Worm (Caenorhabditis elegans) whole organism, L1 larva: ENCODE results near the gene tnt-2.

Experiments
- aly-2 ChIP-seq: fragments of 150-350 bp; optimal IDR thresholded peaks from 2 replicates; lab custom pipeline; 2014; ENCODE audit warnings: missing biosample characterization, missing genetic modification characterization
- nhr-12 ChIP-seq: sonication (generic microtip); optimal IDR thresholded peaks from 2 replicates; lab custom pipeline; 2017; ENCODE audit warnings: missing biosample characterization, missing genetic modification characterization
- nhr-28 ChIP-seq: fragments of 150-350 bp; optimal IDR thresholded peaks from 2 replicates; lab custom pipeline; 2014; ENCODE audit warnings: missing biosample characterization, missing genetic modification characterization

DNA sequence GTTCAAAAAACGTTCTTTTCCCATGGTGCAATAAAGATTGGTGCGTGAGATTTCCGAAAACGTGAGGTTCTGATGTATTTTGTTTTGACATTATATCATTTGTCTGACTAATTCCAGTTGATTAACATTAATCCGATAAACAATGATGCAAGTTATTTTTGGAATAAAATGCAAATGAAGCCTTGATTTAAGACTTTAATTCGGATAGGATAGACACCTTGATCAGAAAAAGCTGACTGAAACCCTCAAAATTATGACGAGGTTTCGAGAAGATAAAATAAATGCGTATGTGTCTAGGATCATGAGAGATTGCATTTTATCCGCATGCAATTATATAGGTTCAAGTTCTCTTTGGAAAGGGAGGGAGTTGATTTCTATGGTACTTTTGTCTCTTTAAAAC is 22.2 kb upstream of the tnt-2 start:
- TF ChIP-seq nhr-12 (tag; lab: Kevin White, UChicago) = no peak
- TF ChIP-seq aly-2 (tag; lab: Kevin White, UChicago) = no peak
- TF ChIP-seq nhr-28 (tag; lab: Kevin White, UChicago) = no peak
